Fruit fly (Drosophila melanogaster): ENCODE data around the gene Rb97D.
A peak's percentile ranks its signal among the peaks of the same experiment; 100 is the strongest.

Rb97D gene

DNA sequence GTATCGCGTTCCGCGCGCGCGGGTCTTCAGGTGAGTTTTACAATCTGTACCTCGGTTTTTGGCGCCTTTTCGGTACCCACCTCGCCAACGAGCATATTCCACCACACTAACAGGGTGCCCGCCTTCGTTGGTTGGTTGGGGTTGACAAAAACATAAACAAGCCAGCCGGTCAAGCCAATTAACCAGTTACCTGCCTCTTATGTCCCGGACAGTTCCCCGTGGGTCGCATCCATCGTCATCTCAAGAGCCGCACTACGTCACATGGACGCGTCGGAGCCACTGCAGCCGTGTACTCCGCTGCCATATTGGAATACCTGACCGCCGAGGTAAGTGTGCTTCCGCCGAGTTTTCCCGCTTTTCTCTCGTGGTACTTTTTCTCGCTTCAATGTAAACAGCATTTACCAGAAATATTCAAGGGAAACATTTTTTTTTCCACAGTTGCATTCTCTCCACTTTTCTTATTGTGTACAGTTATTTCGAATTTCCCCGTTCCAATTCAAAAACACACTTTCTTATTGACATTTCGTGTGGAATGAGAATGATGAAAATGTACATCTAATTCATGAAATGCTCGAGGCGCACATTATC lies 8.0 kb downstream of the Rb97D start (continued):
- peak; percentile 61 for TF ChIP-seq E2f2 (GFP tag; IDR thresholded peaks at IDR 0.05)
- no peak for TF ChIP-seq gcm2 (GFP tag; optimal IDR thresholded peaks at IDR 0.05)
- no peak for TF ChIP-seq ATbp (GFP tag; optimal IDR thresholded peaks at IDR 0.05)
- TF ChIP-seq Med (GFP tag) = peak; percentile 87
- TF ChIP-seq ci (GFP tag; IDR thresholded peaks at IDR 0.05) = peak; percentile 49; the same call in 1 of the 3 replicates
- TF ChIP-seq lilli (GFP tag; optimal IDR thresholded peaks at IDR 0.05) = no peak
- TF ChIP-seq CG6254 (GFP tag; optimal IDR thresholded peaks at IDR 0.05) = peak; percentile 98
- no peak for TF ChIP-seq CG4404 (GFP tag; IDR thresholded peaks at IDR 0.05)
- TF ChIP-seq corto (GFP tag; optimal IDR thresholded peaks at IDR 0.05) = no peak
- no peak for TF ChIP-seq CG3407 (GFP tag; optimal IDR thresholded peaks at IDR 0.05)
- peak; percentile 16; the same call in 1 of the 2 replicates for TF ChIP-seq CG32532 (GFP tag; IDR thresholded peaks at IDR 0.05)
- TF ChIP-seq Sin3A (optimal IDR thresholded peaks at IDR 0.05) = no peak
- TF ChIP-seq Elba2 (GFP tag; optimal IDR thresholded peaks at IDR 0.05) = peak; percentile 82
- TF ChIP-seq CG30020 (tag; optimal IDR thresholded peaks at IDR 0.05) = no peak
- TF ChIP-seq wor (GFP tag; IDR thresholded peaks at IDR 0.05) = no peak
- TF ChIP-seq pb (GFP tag; optimal IDR thresholded peaks at IDR 0.05) = peak; percentile 29
- 0 out of 3 replicates have a peak, but pooled peaks have one; percentile 38 for TF ChIP-seq ken (GFP tag; IDR thresholded peaks at IDR 0.05)
- no peak for TF ChIP-seq CG4854 (GFP tag; optimal IDR thresholded peaks at IDR 0.05)
- TF ChIP-seq CG2116 (GFP tag; optimal IDR thresholded peaks at IDR 0.05) = no peak
- no peak for TF ChIP-seq BtbVII (GFP tag; optimal IDR thresholded peaks at IDR 0.05)
- no peak for TF ChIP-seq cad (GFP tag; optimal IDR thresholded peaks at IDR 0.05)
- TF ChIP-seq CG8290 (GFP tag; optimal IDR thresholded peaks at IDR 0.05) = no peak
- TF ChIP-seq CG8290 (tag; optimal IDR thresholded peaks at IDR 0.05) = peak in 1 of 2 experiments; percentile 35
- no peak for TF ChIP-seq abd-A (tag; optimal IDR thresholded peaks at IDR 0.05)
- no peak for TF ChIP-seq CG17612 (GFP tag; IDR thresholded peaks at IDR 0.05)
- TF ChIP-seq CG5953 (GFP tag; IDR thresholded peaks at IDR 0.05) = peak; percentile 42; the same call in 1 of the 2 replicates
- TF ChIP-seq CG13775 (GFP tag; optimal IDR thresholded peaks at IDR 0.05) = no peak
- peak; percentile 69 for TF ChIP-seq nerfin-1 (tag; optimal IDR thresholded peaks at IDR 0.05)
- no peak for TF ChIP-seq ttk (GFP tag; IDR thresholded peaks at IDR 0.05)
- peak; percentile 30 for TF ChIP-seq Side (GFP tag; optimal IDR thresholded peaks at IDR 0.05)
- peak; percentile 71 for TF ChIP-seq Dp (GFP tag; optimal IDR thresholded peaks at IDR 0.05)
- no peak for TF ChIP-seq CG10431 (GFP tag; optimal IDR thresholded peaks at IDR 0.05)
- TF ChIP-seq Hmx (GFP tag; optimal IDR thresholded peaks at IDR 0.05) = peak; percentile 8
- no peak for TF ChIP-seq Kr (GFP tag; optimal IDR thresholded peaks at IDR 0.05)
- peak; percentile 16 for TF ChIP-seq CG17829 (tag; optimal IDR thresholded peaks at IDR 0.05)
- no peak for TF ChIP-seq CG15514 (GFP tag; optimal IDR thresholded peaks at IDR 0.05)
- TF ChIP-seq CG17328 (GFP tag; IDR thresholded peaks at IDR 0.05) = 0 out of 2 replicates have a peak, but pooled peaks have one; percentile 26
- peak; percentile 36 for TF ChIP-seq HHEX (GFP tag; optimal IDR thresholded peaks at IDR 0.05)
- no peak for TF ChIP-seq al (GFP tag; IDR thresholded peaks at IDR 0.05)
- TF ChIP-seq CG6854 (GFP tag; optimal IDR thresholded peaks at IDR 0.05) = no peak
- no peak for TF ChIP-seq PHDP (tag; optimal IDR thresholded peaks at IDR 0.05)
- no peak for TF ChIP-seq ems (GFP tag; optimal IDR thresholded peaks at IDR 0.05)
- TF ChIP-seq dm (GFP tag; optimal IDR thresholded peaks at IDR 0.05) = no peak
- no peak for TF ChIP-seq CG17359 (tag; optimal IDR thresholded peaks at IDR 0.05)
- no peak for TF ChIP-seq CG2875 (GFP tag; optimal IDR thresholded peaks at IDR 0.05)
